Worm (Caenorhabditis elegans): ENCODE measurements around the gene B0393.7.
A peak's percentile ranks its signal among the peaks of the same experiment; 100 is the strongest.

B0393.7 gene

ce11 chrIII:4756983-4757382 lies 20.9 kb downstream of the B0393.7 start, which contains the start of gene fbxl-2:
Gene fbxl-2, plus strand, starts transcription at chrIII:4757260.
- TF ChIP-seq snpc-3.4 (tag; optimal IDR thresholded peaks at IDR 0.05) (peak; percentile 88), tbx-9 (tag; optimal IDR thresholded peaks at IDR 0.05; ENCODE audit: borderline replicate concordance) (no peak), dpl-1 (GFP tag; optimal IDR thresholded peaks at IDR 0.05) (peak; percentile 98), let-607 (tag; optimal IDR thresholded peaks at IDR 0.05) (peak; percentile 54 to 83), Y95B8A.8 (GFP tag; IDR thresholded peaks at IDR 0.05) (peak; percentile 84), nhr-90 (tag; optimal IDR thresholded peaks at IDR 0.05) (peak; percentile 60), aptf-2 (GFP tag; conservative IDR thresholded peaks at IDR 0.05) (no peak), xnd-1 (tag; optimal IDR thresholded peaks at IDR 0.05) (peak; percentile 79), zim-3 (tag; optimal IDR thresholded peaks at IDR 0.05) (no peak), egrh-3 (GFP tag; IDR thresholded peaks at IDR 0.05) (peak; percentile 63), efl-1 (GFP tag; optimal IDR thresholded peaks at IDR 0.05) (peak; percentile 96), nhr-179 (tag; optimal IDR thresholded peaks at IDR 0.05) (no peak), ama-1 (optimal IDR thresholded peaks at IDR 0.05) (no peak), ama-1 (GFP tag; optimal IDR thresholded peaks at IDR 0.05) (peak in 1 of 2 experiments; percentile 54), ceh-27 (GFP tag; optimal IDR thresholded peaks at IDR 0.05) (peak; percentile 93), cebp-2 (GFP tag; IDR thresholded peaks at IDR 0.05) (peak; percentile 71; the same call in 1 of the 2 replicates), cebp-1 (GFP tag; IDR thresholded peaks at IDR 0.05) (peak; percentile 80), cebp-1 (tag; optimal IDR thresholded peaks at IDR 0.05) (peak; percentile 92), him-1 (tag; optimal IDR thresholded peaks at IDR 0.05) (peak; percentile 10), tlf-1 (GFP tag; optimal IDR thresholded peaks at IDR 0.05) (peak; percentile 96), ztf-3 (GFP tag; optimal IDR thresholded peaks at IDR 0.05) (peak; percentile 7), madf-10 (tag; optimal IDR thresholded peaks at IDR 0.05) (peak; percentile 65), lin-26 (GFP tag; IDR thresholded peaks at IDR 0.05) (peak; percentile 78), pha-4 (tag; optimal IDR thresholded peaks at IDR 0.05) (peak; percentile 85), mxl-1 (tag; optimal IDR thresholded peaks at IDR 0.05) (no peak), repo-1 (tag; optimal IDR thresholded peaks at IDR 0.05) (peak; percentile 91), ceh-91 (GFP tag; IDR thresholded peaks at IDR 0.05) (peak; percentile 86), ceh-79 (tag; optimal IDR thresholded peaks at IDR 0.05) (no peak), hlh-26 (GFP tag; conservative IDR thresholded peaks at IDR 0.05) (no peak), Y67H2A.10 (GFP tag; conservative IDR thresholded peaks at IDR 0.05) (peak; percentile 71), madf-6 (GFP tag; IDR thresholded peaks at IDR 0.05) (peak; percentile 93), sea-2 (GFP tag; IDR thresholded peaks at IDR 0.05) (no peak), die-1 (tag; optimal IDR thresholded peaks at IDR 0.05) (no peak), dox-1 (GFP tag; IDR thresholded peaks at IDR 0.05) (peak; percentile 97), B0035.1 (tag; optimal IDR thresholded peaks at IDR 0.05) (peak; percentile 67), lsl-1 (GFP tag; optimal IDR thresholded peaks at IDR 0.05) (peak; percentile 85), mes-4 (tag; optimal IDR thresholded peaks at IDR 0.05) (no peak), ceh-100 (GFP tag; IDR thresholded peaks at IDR 0.05) (peak; percentile 83), snpc-1.1 (tag; optimal IDR thresholded peaks at IDR 0.05; ENCODE audit: insufficient read depth) (no peak), lin-40 (tag; optimal IDR thresholded peaks at IDR 0.05) (no peak), madf-3 (GFP tag; IDR thresholded peaks at IDR 0.05) (peak; percentile 95), B0019.2 (GFP tag; conservative IDR thresholded peaks at IDR 0.05) (peak; percentile 59; the same call in 1 of the 2 replicates), akir-1 (GFP tag; optimal IDR thresholded peaks at IDR 0.05) (peak; percentile 16), T26A5.8 (tag; optimal IDR thresholded peaks at IDR 0.05) (no peak), nfyb-1 (GFP tag; IDR thresholded peaks at IDR 0.05) (peak; percentile 96), lin-54 (GFP tag; optimal IDR thresholded peaks at IDR 0.05) (peak; percentile 99), zfh-2 (GFP tag; conservative IDR thresholded peaks at IDR 0.05) (peak; percentile 92), Y53F4B.3 (GFP tag; IDR thresholded peaks at IDR 0.05) (no peak), attf-5 (GFP tag; optimal IDR thresholded peaks at IDR 0.05) (peak; percentile 98), ets-4 (GFP tag; optimal IDR thresholded peaks at IDR 0.05) (peak; percentile 35)

Data from whole organism, young adult.